Fruit fly (Drosophila melanogaster) whole organism, embryonic: Measurements from ENCODE around the gene Mettl5.

Source experiments
- Ada2b ChIP-seq: fragments of 200-800 bp; sonication (Bioruptor generic); IDR thresholded peaks from 2 replicates; pipeline ENCODE4 v1.3.6; 2022; ENCODE audit warnings: missing biosample characterization, missing genetic modification characterization
- Atf3 ChIP-seq: fragments of 200-800 bp; sonication (Bioruptor generic); optimal IDR thresholded peaks from 3 replicates; lab custom pipeline; 2016; ENCODE audit warnings: missing biosample characterization, missing genetic modification characterization
- Atf6 ChIP-seq: fragments of 200-800 bp; sonication (Bioruptor generic); IDR thresholded peaks from 2 replicates; pipeline ENCODE4 v1.3.6; 2022; ENCODE audit warnings: missing biosample characterization, missing genetic modification characterization
- Blimp-1 ChIP-seq: fragments of 200-800 bp; sonication (Bioruptor generic); optimal IDR thresholded peaks from 3 replicates; lab custom pipeline; 2018; ENCODE audit warnings: missing biosample characterization, missing genetic modification characterization, mild to moderate bottlenecking, moderate library complexity, missing genetic modification reagents
- BtbVII ChIP-seq: fragments of 200-800 bp; sonication (Bioruptor generic); optimal IDR thresholded peaks from 3 replicates; lab custom pipeline; 2017; ENCODE audit warnings: missing biosample characterization, mild to moderate bottlenecking, missing genetic modification characterization
- CG10147 ChIP-seq: fragments of 200-800 bp; sonication (Bioruptor generic); optimal IDR thresholded peaks from 2 replicates; lab custom pipeline; 2019; ENCODE audit warnings: missing biosample characterization, mild to moderate bottlenecking, missing genetic modification characterization, moderate library complexity
- CG13296 ChIP-seq: fragments of 200-800 bp; sonication (Bioruptor generic); optimal IDR thresholded peaks from 3 replicates; lab custom pipeline; 2018; ENCODE audit warnings: missing biosample characterization, mild to moderate bottlenecking, missing genetic modification characterization
- CG17186 ChIP-seq: fragments of 200-800 bp; sonication (Bioruptor generic); optimal IDR thresholded peaks from 3 replicates; lab custom pipeline; 2017; ENCODE audit warnings: missing biosample characterization, missing genetic modification reagents, missing genetic modification characterization
- CG17385 ChIP-seq: fragments of 200-800 bp; sonication (Bioruptor generic); optimal IDR thresholded peaks from 3 replicates; lab custom pipeline; 2018; ENCODE audit warnings: missing biosample characterization, mild to moderate bottlenecking, missing genetic modification characterization
- CG2116 ChIP-seq: fragments of 200-800 bp; sonication (Bioruptor generic); optimal IDR thresholded peaks from 3 replicates; lab custom pipeline; 2018; ENCODE audit warnings: missing biosample characterization, mild to moderate bottlenecking, missing genetic modification characterization
- CG30431 ChIP-seq: fragments of 200-800 bp; sonication (Bioruptor generic); optimal IDR thresholded peaks from 2 replicates; lab custom pipeline; 2017; ENCODE audit warnings: missing biosample characterization, missing genetic modification characterization
- CG32772 ChIP-seq: fragments of 200-800 bp; sonication (Bioruptor generic); IDR thresholded peaks from 2 replicates; pipeline ENCODE4 v1.3.6; 2022; ENCODE audit warnings: missing biosample characterization, missing genetic modification characterization
- CG4730 ChIP-seq: fragments of 200-800 bp; sonication (Bioruptor generic); IDR thresholded peaks from 2 replicates; pipeline ENCODE4 v1.3.6; 2022; ENCODE audit warnings: missing biosample characterization, missing genetic modification characterization
- CG6654 ChIP-seq: fragments of 200-800 bp; sonication (Bioruptor generic); optimal IDR thresholded peaks from 2 replicates; lab custom pipeline; 2017; ENCODE audit warnings: missing biosample characterization, mild to moderate bottlenecking, missing genetic modification characterization
- CG6689 ChIP-seq: fragments of 200-800 bp; sonication (Bioruptor generic); IDR thresholded peaks from 2 replicates; pipeline ENCODE4 v1.3.6; 2022; ENCODE audit warnings: missing biosample characterization, missing genetic modification characterization
- CrebB ChIP-seq: fragments of 200-800 bp; sonication (Bioruptor generic); optimal IDR thresholded peaks from 3 replicates; lab custom pipeline; 2018; ENCODE audit warnings: missing biosample characterization, mild to moderate bottlenecking, missing genetic modification characterization
- Deaf1 ChIP-seq: fragments of 200-800 bp; optimal IDR thresholded peaks from 3 replicates; lab custom pipeline; 2019; ENCODE audit warnings: missing biosample characterization, mild to moderate bottlenecking, missing genetic modification characterization, moderate library complexity
- Dp ChIP-seq: fragments of 200-800 bp; sonication (Bioruptor generic); optimal IDR thresholded peaks from 2 replicates; lab custom pipeline; 2018; ENCODE audit warnings: missing biosample characterization, mild to moderate bottlenecking, missing genetic modification characterization, moderate library complexity
- Dref ChIP-seq: fragments of 200-800 bp; sonication (Bioruptor generic); IDR thresholded peaks from 2 replicates; pipeline ENCODE4 v1.3.6; 2022; ENCODE audit warnings: missing biosample characterization, missing genetic modification characterization
- Drgx ChIP-seq: fragments of 200-800 bp; sonication (Bioruptor generic); IDR thresholded peaks from 2 replicates; pipeline ENCODE4 v1.3.6; 2022; ENCODE audit warnings: missing biosample characterization, missing genetic modification characterization
- Hr3 ChIP-seq: fragments of 200-800 bp; sonication (Bioruptor generic); optimal IDR thresholded peaks from 3 replicates; lab custom pipeline; 2016; ENCODE audit warnings: missing biosample characterization, missing genetic modification characterization
- MBD-R2 ChIP-seq: fragments of 200-800 bp; sonication (Bioruptor generic); IDR thresholded peaks from 2 replicates; pipeline ENCODE4 v1.3.6; 2022; ENCODE audit warnings: missing biosample characterization, missing genetic modification characterization
- Mes4 ChIP-seq: fragments of 200-800 bp; sonication (Bioruptor generic); optimal IDR thresholded peaks from 2 replicates; lab custom pipeline; 2016; ENCODE audit warnings: missing biosample characterization, missing genetic modification characterization
- Pdp1 ChIP-seq, 2 experiments: fragments of 200-800 bp; sonication (Bioruptor generic); optimal IDR thresholded peaks; 3 replicates each; lab custom pipeline; 2016; ENCODE audit warnings: missing biosample characterization in 2 of 2, missing genetic modification characterization in 2 of 2, mild to moderate bottlenecking in 1 of 2, moderate library complexity in 1 of 2
- Ptx1 ChIP-seq: fragments of 200-800 bp; sonication (Bioruptor generic); IDR thresholded peaks from 2 replicates; pipeline ENCODE4 v1.3.6; 2022; ENCODE audit warnings: missing biosample characterization, missing genetic modification characterization
- Trl ChIP-seq, 3 experiments: fragments of >200 bp in 2 of 3; fragments of 200-800 bp in 1 of 3; sonication (Bioruptor generic) in 1 of 3; optimal IDR thresholded peaks; 2 replicates in 1 of 3; 3 replicates in 2 of 3; lab custom pipeline; 2016 to 2017; ENCODE audit warnings: missing biosample characterization in 1 of 3, missing genetic modification characterization in 1 of 3
- ase ChIP-seq: fragments of 200-800 bp; sonication (Bioruptor generic); IDR thresholded peaks from 3 replicates; pipeline ENCODE4 v1.3.6; 2022; ENCODE audit warnings: missing biosample characterization, missing genetic modification characterization
- chinmo ChIP-seq: fragments of 200-800 bp; sonication (Bioruptor generic); IDR thresholded peaks from 4 replicates; pipeline ENCODE4 v1.3.6; 2022; ENCODE audit warnings: missing biosample characterization, missing genetic modification characterization; ENCODE audit not compliant: partially characterized antibody
- chn ChIP-seq: fragments of 200-800 bp; sonication (Bioruptor generic); optimal IDR thresholded peaks from 2 replicates; lab custom pipeline; 2016; ENCODE audit warnings: missing biosample characterization, missing genetic modification characterization
- croc ChIP-seq: fragments of 200-800 bp; sonication (Bioruptor generic); conservative IDR thresholded peaks from 3 replicates; pipeline ENCODE4 v1.3.6; 2022; ENCODE audit warnings: missing biosample characterization, missing genetic modification characterization
- crol ChIP-seq: fragments of 200-800 bp; sonication (Bioruptor generic); IDR thresholded peaks from 2 replicates; pipeline ENCODE4 v1.3.6; 2022; ENCODE audit warnings: missing biosample characterization, missing genetic modification characterization
- dmrt99B ChIP-seq: fragments of 200-800 bp; sonication (Bioruptor generic); optimal IDR thresholded peaks from 2 replicates; lab custom pipeline; 2018; ENCODE audit warnings: missing biosample characterization, mild to moderate bottlenecking, missing genetic modification characterization, moderate library complexity
- fd96Cb ChIP-seq: fragments of 200-800 bp; sonication (Bioruptor generic); optimal IDR thresholded peaks from 2 replicates; lab custom pipeline; 2018; ENCODE audit warnings: missing biosample characterization, mild to moderate bottlenecking, missing genetic modification characterization, moderate library complexity
- gce ChIP-seq: fragments of 200-800 bp; sonication (Bioruptor generic); IDR thresholded peaks from 3 replicates; pipeline ENCODE4 v1.3.6; 2022; ENCODE audit warnings: missing biosample characterization, missing genetic modification characterization
- gfzf ChIP-seq: fragments of 200-800 bp; sonication (Bioruptor generic); optimal IDR thresholded peaks from 2 replicates; lab custom pipeline; 2016; ENCODE audit warnings: missing biosample characterization, mild to moderate bottlenecking, missing genetic modification characterization, moderate library complexity
- grau ChIP-seq: fragments of 200-800 bp; optimal IDR thresholded peaks from 3 replicates; lab custom pipeline; 2019; ENCODE audit warnings: missing biosample characterization, mild to moderate bottlenecking, missing genetic modification characterization, moderate library complexity
- jigr1 ChIP-seq: fragments of 200-800 bp; sonication (Bioruptor generic); IDR thresholded peaks from 3 replicates; pipeline ENCODE4 v1.3.6; 2022; ENCODE audit warnings: missing biosample characterization, missing genetic modification characterization
- kay ChIP-seq: fragments of 200-800 bp; sonication (Bioruptor generic); optimal IDR thresholded peaks from 2 replicates; lab custom pipeline; 2016; ENCODE audit warnings: missing biosample characterization, missing genetic modification characterization
- lmd ChIP-seq: fragments of 200-800 bp; sonication (Bioruptor generic); IDR thresholded peaks from 2 replicates; pipeline ENCODE4 v1.3.6; 2022; ENCODE audit warnings: missing biosample characterization, missing genetic modification characterization
- mam ChIP-seq: fragments of 200-800 bp; sonication (Bioruptor generic); optimal IDR thresholded peaks from 3 replicates; lab custom pipeline; 2016; ENCODE audit warnings: missing biosample characterization, missing genetic modification characterization
- mirr ChIP-seq: fragments of 200-800 bp; sonication (Bioruptor generic); optimal IDR thresholded peaks from 3 replicates; lab custom pipeline; 2018; ENCODE audit warnings: missing biosample characterization, mild to moderate bottlenecking, missing genetic modification characterization
- nmo ChIP-seq: fragments of 200-800 bp; sonication (Bioruptor generic); optimal IDR thresholded peaks from 2 replicates; lab custom pipeline; 2018; ENCODE audit warnings: missing biosample characterization, mild to moderate bottlenecking, missing genetic modification characterization, moderate library complexity
- org-1 ChIP-seq: fragments of 200-800 bp; sonication (Bioruptor generic); optimal IDR thresholded peaks from 2 replicates; lab custom pipeline; 2017; ENCODE audit warnings: missing biosample characterization, missing genetic modification characterization
- pzg ChIP-seq: fragments of 200-800 bp; sonication (Bioruptor generic); optimal IDR thresholded peaks from 3 replicates; lab custom pipeline; 2018; ENCODE audit warnings: missing biosample characterization, mild to moderate bottlenecking, missing genetic modification characterization, moderate library complexity
- sens ChIP-seq: fragments of 200-800 bp; sonication (Bioruptor generic); peaks from one replicate; lab custom pipeline; 2016; ENCODE audit warnings: missing biosample characterization, missing genetic modification characterization
- sima ChIP-seq: fragments of 200-800 bp; sonication (Bioruptor generic); optimal IDR thresholded peaks from 2 replicates; lab custom pipeline; 2016; ENCODE audit warnings: missing biosample characterization, missing genetic modification characterization
- sob ChIP-seq: fragments of 200-800 bp; sonication (Bioruptor generic); IDR thresholded peaks from 2 replicates; pipeline ENCODE4 v1.3.6; 2022; ENCODE audit warnings: missing biosample characterization, missing genetic modification characterization
- tgo ChIP-seq: fragments of 200-800 bp; sonication (Bioruptor generic); IDR thresholded peaks from 3 replicates; pipeline ENCODE4 v1.3.6; 2022; ENCODE audit warnings: missing biosample characterization, missing genetic modification characterization
- twi ChIP-seq: fragments of 200-800 bp; optimal IDR thresholded peaks from 2 replicates; lab custom pipeline; 2019; ENCODE audit warnings: missing biosample characterization, mild to moderate bottlenecking, missing genetic modification characterization, moderate library complexity
- unc-4 ChIP-seq: fragments of 200-800 bp; sonication (Bioruptor generic); IDR thresholded peaks from 2 replicates; pipeline ENCODE4 v1.3.6; 2022; ENCODE audit warnings: missing biosample characterization, missing genetic modification characterization; ENCODE audit not compliant: partially characterized antibody

Mettl5 gene

DNA sequence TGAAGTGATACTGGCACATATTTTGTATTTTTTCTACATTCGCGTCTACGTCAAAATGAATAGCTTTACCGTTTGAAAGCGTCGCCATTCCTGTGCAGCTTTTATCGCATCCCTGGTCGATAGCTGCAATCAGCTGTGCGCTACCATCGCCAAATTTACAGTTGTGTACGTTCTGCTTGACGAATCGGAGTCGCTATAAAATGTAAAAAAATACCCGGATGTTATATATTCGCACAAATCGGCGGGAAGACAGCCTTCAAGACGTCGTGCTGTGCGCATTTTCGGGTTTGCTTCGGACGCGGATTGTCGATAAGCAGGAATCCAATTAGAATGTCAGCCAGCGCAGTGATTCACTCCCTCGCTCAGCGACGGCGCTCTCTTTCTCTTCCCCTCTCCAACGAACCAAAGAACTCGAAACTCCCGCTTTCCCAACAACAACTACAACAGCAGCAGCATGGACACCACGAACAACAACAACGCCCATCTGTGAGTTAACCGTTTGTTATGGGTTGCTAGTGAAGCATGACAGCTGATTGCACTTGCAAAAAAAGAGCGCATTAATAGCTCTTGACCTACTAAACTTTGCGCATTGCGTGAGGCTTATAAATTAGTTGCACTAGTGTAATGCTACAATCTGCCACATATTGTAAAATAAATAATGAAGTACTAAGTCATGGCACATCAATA lies 31.2 kb downstream of the Mettl5 start (continued):
- TF ChIP-seq Mes4 (GFP tag; lab: Kevin White, UChicago) (no peak), Blimp-1 (peak; percentile 3), chn (GFP tag; lab: Kevin White, UChicago) (no peak), sima (no peak), CrebB (no peak), Hr3 (no peak), org-1 (GFP tag; lab: Kevin White, UChicago) (no peak), jigr1 (no peak), gce (GFP tag; lab: Robert Waterston, UW) (no peak), MBD-R2 (GFP tag; lab: Robert Waterston, UW) (peak; percentile 54), CG6654 (GFP tag; lab: Kevin White, UChicago) (no peak), Atf6 (GFP tag; lab: Robert Waterston, UW) (no peak), gfzf (GFP tag; lab: Kevin White, UChicago) (peak; percentile 0), sob (GFP tag; lab: Robert Waterston, UW) (0 out of 2 replicates have a peak, but pooled peaks have one; percentile 4), crol (GFP tag; lab: Robert Waterston, UW) (peak; percentile 94), Dp (GFP tag; lab: Kevin White, UChicago) (peak; percentile 40), BtbVII (no peak), chinmo (GFP tag; lab: Robert Waterston, UW) (peak; percentile 92), Deaf1 (peak; percentile 85), CG10147 (GFP tag; lab: Kevin White, UChicago) (peak; percentile 19), Dref (peak; percentile 57; the same call in 1 of the 2 replicates), unc-4 (GFP tag; lab: Robert Waterston, UW) (no peak), Trl (optimal IDR thresholded peaks at IDR 0.05; lab: Kevin White, UChicago) (peak; percentile 77), Trl (GFP tag; optimal IDR thresholded peaks at IDR 0.05; lab: Kevin White, UChicago) (no peak), CG2116 (GFP tag; lab: Kevin White, UChicago) (peak; percentile 57), CG13296 (GFP tag; lab: Kevin White, UChicago) (no peak), mirr (GFP tag; lab: Kevin White, UChicago) (peak; percentile 8), twi (no peak), kay (GFP tag; lab: Kevin White, UChicago) (peak; percentile 80), pzg (GFP tag; lab: Kevin White, UChicago) (peak; percentile 65), CG17186 (peak; percentile 56), lmd (GFP tag; lab: Robert Waterston, UW) (no peak)

DNA sequence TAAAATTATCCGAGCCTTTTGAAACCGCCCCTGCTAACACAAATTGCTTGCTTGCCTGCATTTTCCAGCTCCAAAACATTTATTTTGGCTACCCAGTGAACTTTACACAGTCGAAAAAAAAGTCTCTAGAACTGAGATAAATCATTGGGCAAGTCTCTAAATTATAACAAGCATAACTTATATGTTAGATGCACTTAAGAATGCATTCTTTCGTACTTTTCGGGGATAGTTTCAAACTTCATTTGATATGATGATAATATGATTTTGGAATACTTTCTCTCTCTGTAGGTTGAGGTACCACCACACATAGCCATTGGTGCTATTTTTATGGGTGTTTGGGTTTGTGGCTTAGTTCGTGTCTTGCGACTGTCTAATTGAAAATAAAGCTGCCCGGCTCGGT lies 51.3 kb downstream of the Mettl5 start:
- TF ChIP-seq Blimp-1 (peak; percentile 63), mam (GFP tag; lab: Kevin White, UChicago) (no peak), lmd (GFP tag; lab: Robert Waterston, UW) (peak; percentile 28; the same call in 1 of the 2 replicates), Drgx (GFP tag; lab: Robert Waterston, UW) (peak; percentile 94), Pdp1 (GFP tag; optimal IDR thresholded peaks at IDR 0.05; lab: Kevin White, UChicago) (no peak), tgo (GFP tag; lab: Robert Waterston, UW) (0 out of 3 replicates have a peak, but pooled peaks have one; percentile 25), croc (GFP tag; lab: Robert Waterston, UW) (0 out of 3 replicates have a peak, but pooled peaks have one; percentile 15), grau (no peak), nmo (GFP tag; lab: Kevin White, UChicago) (peak; percentile 36), sens (GFP tag; lab: Kevin White, UChicago) (peak; percentile 84), CG32772 (peak; percentile 41; the same call in 1 of the 2 replicates), Ada2b (GFP tag; lab: Robert Waterston, UW) (0 out of 2 replicates have a peak, but pooled peaks have one; percentile 28), dmrt99B (tag; lab: Kevin White, UChicago) (no peak), CG6689 (GFP tag; lab: Robert Waterston, UW) (peak; percentile 40; the same call in 1 of the 2 replicates), Atf3 (GFP tag; lab: Kevin White, UChicago) (no peak), CG17385 (GFP tag; lab: Kevin White, UChicago) (no peak), fd96Cb (tag; lab: Kevin White, UChicago) (peak; percentile 34), CG4730 (GFP tag; lab: Robert Waterston, UW) (0 out of 2 replicates have a peak, but pooled peaks have one; percentile 9), ase (GFP tag; lab: Robert Waterston, UW) (peak; percentile 19; the same call in 1 of the 3 replicates), Ptx1 (GFP tag; lab: Robert Waterston, UW) (peak; percentile 12; the same call in 1 of the 2 replicates), CG30431 (GFP tag; lab: Kevin White, UChicago) (peak; percentile 5)
